Worm (Caenorhabditis elegans): ENCODE results near the gene Y60A3A.8.

Y60A3A.8 gene

ce11 chrV:19922613-19923012, 27.2 kb upstream of the Y60A3A.8 start, which contains the start of gene Y60A3A.16:
Y60A3A.16 (minus strand) TSS chrV:19922713.
- TF ChIP-seq pat-9 (tag; optimal IDR thresholded peaks at IDR 0.05) (no peak), unc-55 (GFP tag; optimal IDR thresholded peaks at IDR 0.05) (no peak), elt-4 (tag; optimal IDR thresholded peaks at IDR 0.05) (no peak), K02D7.2 (tag; optimal IDR thresholded peaks at IDR 0.05) (no peak), ceh-18 (tag; optimal IDR thresholded peaks at IDR 0.05) (no peak), sox-2 (GFP tag; IDR thresholded peaks at IDR 0.05) (no peak), unc-42 (tag; optimal IDR thresholded peaks at IDR 0.05) (no peak), ref-2 (tag; optimal IDR thresholded peaks at IDR 0.05) (no peak), lin-11 (tag; optimal IDR thresholded peaks at IDR 0.05) (no peak), fkh-10 (GFP tag; optimal IDR thresholded peaks at IDR 0.05) (no peak), unc-3 (GFP tag; conservative IDR thresholded peaks at IDR 0.05) (no peak), unc-3 (tag; optimal IDR thresholded peaks at IDR 0.05) (no peak), unc-86 (tag; optimal IDR thresholded peaks at IDR 0.05) (no peak), ceh-31 (tag; optimal IDR thresholded peaks at IDR 0.05) (no peak)

- no peak for TF ChIP-seq ztf-16 (tag; optimal IDR thresholded peaks at IDR 0.05)
- TF ChIP-seq C08G9.2 (tag; optimal IDR thresholded peaks at IDR 0.05), result no peak
- no peak for TF ChIP-seq pqm-1 (tag; optimal IDR thresholded peaks at IDR 0.05)
- TF ChIP-seq hlh-13 (GFP tag; optimal IDR thresholded peaks at IDR 0.05), result no peak
- TF ChIP-seq sdc-2 (tag; optimal IDR thresholded peaks at IDR 0.05), result no peak
- no peak for TF ChIP-seq elt-4 (tag; optimal IDR thresholded peaks at IDR 0.05)
- TF ChIP-seq pax-1 (tag; optimal IDR thresholded peaks at IDR 0.05), result no peak
- no peak for TF ChIP-seq npax-4 (tag; optimal IDR thresholded peaks at IDR 0.05)
- TF ChIP-seq unc-86 (tag; optimal IDR thresholded peaks at IDR 0.05), result no peak
- no peak for TF ChIP-seq rnt-1 (tag; optimal IDR thresholded peaks at IDR 0.05)
- no peak for TF ChIP-seq sox-4 (tag; optimal IDR thresholded peaks at IDR 0.05)
- TF ChIP-seq che-1 (tag; optimal IDR thresholded peaks at IDR 0.05), result no peak
Observed at ce11 chrV:19923924-19924323, 25.9 kb upstream of the Y60A3A.8 start, which contains the start of gene skr-4. skr-4 (plus strand) TSS chrV:19924224.

ce11 chrV:19934223-19934622, 15.6 kb upstream of the Y60A3A.8 start, which contains the start of gene algn-7:
algn-7 (minus strand) TSS chrV:19934323.
- TF ChIP-seq dmd-4 (tag; optimal IDR thresholded peaks at IDR 0.05; ENCODE audit: borderline replicate concordance), result no peak
- TF ChIP-seq pag-3 (tag; optimal IDR thresholded peaks at IDR 0.05; ENCODE audit: borderline replicate concordance), result no peak
- no peak for TF ChIP-seq fkh-6 (tag; optimal IDR thresholded peaks at IDR 0.05)
- no peak for TF ChIP-seq hlh-6 (tag; optimal IDR thresholded peaks at IDR 0.05)
- TF ChIP-seq pat-9 (tag; optimal IDR thresholded peaks at IDR 0.05), result no peak
- no peak for TF ChIP-seq nhr-11 (tag; optimal IDR thresholded peaks at IDR 0.05)
- TF ChIP-seq ama-1 (optimal IDR thresholded peaks at IDR 0.05), result no peak
- no peak for TF ChIP-seq zip-5 (tag; optimal IDR thresholded peaks at IDR 0.05)
- TF ChIP-seq fkh-10 (GFP tag; optimal IDR thresholded peaks at IDR 0.05), result no peak
- no peak for TF ChIP-seq ztf-16 (tag; optimal IDR thresholded peaks at IDR 0.05)
- no peak for TF ChIP-seq elt-4 (tag; optimal IDR thresholded peaks at IDR 0.05)
- TF ChIP-seq ceh-18 (tag; optimal IDR thresholded peaks at IDR 0.05), result no peak
- TF ChIP-seq tbx-2 (tag; optimal IDR thresholded peaks at IDR 0.05), result no peak

DNA sequence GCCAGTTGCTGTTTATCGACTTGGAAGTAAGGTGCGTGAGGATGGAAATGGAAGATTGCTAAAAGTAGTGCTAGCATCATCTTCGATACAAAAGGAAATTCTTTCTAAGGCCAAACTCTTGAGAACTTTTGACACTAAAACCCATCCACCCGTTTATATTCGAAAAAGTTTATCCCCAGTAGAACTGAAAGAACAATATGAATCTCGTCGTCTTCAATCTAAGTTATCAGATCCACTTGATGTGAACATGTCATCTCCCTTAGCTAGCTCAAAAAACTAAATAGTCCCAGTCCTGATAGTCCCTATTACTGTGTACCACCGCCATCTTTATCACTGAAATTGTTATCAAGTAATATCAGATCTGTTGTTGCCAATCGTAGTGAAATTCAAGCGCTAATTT, 12.8 kb upstream of the Y60A3A.8 start:
- TF ChIP-seq ceh-9 (tag; optimal IDR thresholded peaks at IDR 0.05), result no peak
- no peak for TF ChIP-seq ceh-6 (GFP tag; optimal IDR thresholded peaks at IDR 0.05)
- TF ChIP-seq ceh-19 (GFP tag; optimal IDR thresholded peaks at IDR 0.05), result no peak
- TF ChIP-seq ceh-24 (tag; optimal IDR thresholded peaks at IDR 0.05), result no peak
- TF ChIP-seq sdc-2 (tag; optimal IDR thresholded peaks at IDR 0.05), result no peak

- TF ChIP-seq syd-9 (tag; optimal IDR thresholded peaks at IDR 0.05) (no peak), hlh-15 (tag; optimal IDR thresholded peaks at IDR 0.05) (no peak), ceh-24 (tag; optimal IDR thresholded peaks at IDR 0.05) (no peak), sox-4 (tag; optimal IDR thresholded peaks at IDR 0.05) (no peak), elt-2 (tag; optimal IDR thresholded peaks at IDR 0.05) (no peak), K02D7.2 (tag; optimal IDR thresholded peaks at IDR 0.05) (no peak), elt-4 (tag; optimal IDR thresholded peaks at IDR 0.05) (no peak), madf-2 (tag; optimal IDR thresholded peaks at IDR 0.05) (no peak), ahr-1 (tag; optimal IDR thresholded peaks at IDR 0.05) (no peak)
Observed at ce11 chrV:19946529-19946928, 3.2 kb upstream of the Y60A3A.8 start, which contains the start of gene dhs-24. dhs-24 (minus strand) TSS chrV:19946629.

All from whole organism, late embryonic.